Worm (Caenorhabditis elegans): ENCODE measurements around the gene F21C10.13.

DNA sequence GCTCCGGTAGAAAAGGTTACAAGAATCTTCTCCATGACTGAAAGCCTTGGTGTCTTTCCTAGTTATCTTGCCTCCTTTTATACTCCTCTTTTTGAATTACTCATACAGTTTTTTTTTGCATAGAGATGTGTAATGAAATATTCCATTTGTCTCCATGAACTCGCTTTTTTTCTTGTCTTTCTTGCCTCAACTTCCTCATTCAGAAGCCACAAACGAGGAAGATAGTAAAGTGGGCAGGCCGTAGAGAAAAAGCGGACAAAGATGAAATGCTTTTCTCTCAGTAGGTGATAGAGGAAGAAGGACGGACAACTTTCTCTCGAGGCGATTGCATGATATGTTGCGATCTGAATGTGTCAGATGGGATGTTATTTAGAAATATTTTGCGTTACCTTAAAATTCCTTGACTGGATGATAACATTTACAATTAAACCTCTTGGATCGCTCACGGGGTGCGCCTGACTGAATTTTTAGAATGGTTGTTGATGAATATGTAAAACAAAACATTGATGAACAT lies 40.9 kb downstream of the F21C10.13 start, which contains the start of gene col-145:
- TF ChIP-seq elt-1 (tag; optimal IDR thresholded peaks at IDR 0.05; ENCODE audit: borderline replicate concordance, insufficient read depth): no peak
- TF ChIP-seq lsy-2 (tag; optimal IDR thresholded peaks at IDR 0.05): no peak
- no peak for TF ChIP-seq snpc-4 (tag; optimal IDR thresholded peaks at IDR 0.05)
- TF ChIP-seq mep-1 (tag; optimal IDR thresholded peaks at IDR 0.05): no peak
- no peak for TF ChIP-seq unc-62 (GFP tag; optimal IDR thresholded peaks at IDR 0.05)
- TF ChIP-seq nhr-28 (tag; optimal IDR thresholded peaks at IDR 0.05): no peak
- no peak for TF ChIP-seq nhr-12 (tag; optimal IDR thresholded peaks at IDR 0.05)
- TF ChIP-seq ztf-11 (tag; optimal IDR thresholded peaks at IDR 0.05): no peak
- TF ChIP-seq hlh-1 (tag; optimal IDR thresholded peaks at IDR 0.05): no peak
